Fruit fly (Drosophila melanogaster): Measurements from ENCODE around the gene Tspo.

Tspo gene

DNA sequence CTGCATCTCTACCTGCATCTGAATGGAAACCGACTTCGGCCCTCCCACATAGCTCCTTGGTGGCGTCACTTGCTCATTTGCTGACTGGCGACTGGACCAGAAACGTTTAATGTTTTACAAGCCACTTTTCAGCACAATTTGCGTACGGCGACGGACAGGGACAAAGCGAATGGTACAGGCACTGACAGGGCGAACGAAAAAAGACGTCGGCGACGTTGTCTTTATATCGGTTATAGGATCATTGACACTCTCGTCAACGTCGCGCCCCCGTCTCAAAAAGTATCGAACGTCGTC lies 40.8 kb upstream of the Tspo start:
- TF ChIP-seq pan (optimal IDR thresholded peaks at IDR 0.05) (no peak), lola (GFP tag; optimal IDR thresholded peaks at IDR 0.05) (no peak), usp (GFP tag; optimal IDR thresholded peaks at IDR 0.05) (no peak), Abd-B (GFP tag; optimal IDR thresholded peaks at IDR 0.05) (no peak), tai (GFP tag; optimal IDR thresholded peaks at IDR 0.05) (no peak), Jra (GFP tag; optimal IDR thresholded peaks at IDR 0.05) (no peak), Mio (GFP tag; optimal IDR thresholded peaks at IDR 0.05) (no peak), dl (GFP tag; optimal IDR thresholded peaks at IDR 0.05; ENCODE audit: insufficient read depth in 1 of 2, partially characterized antibody in 2 of 2) (no peak), Myc (optimal IDR thresholded peaks at IDR 0.05) (no peak), Dif (GFP tag; optimal IDR thresholded peaks at IDR 0.05; ENCODE audit: partially characterized antibody) (no peak), ey (GFP tag; optimal IDR thresholded peaks at IDR 0.05) (no peak), HLH106 (tag; optimal IDR thresholded peaks at IDR 0.05) (no peak)

- TF ChIP-seq CG32264 (GFP tag; optimal IDR thresholded peaks at IDR 0.05): no peak
- TF ChIP-seq dsf (GFP tag; optimal IDR thresholded peaks at IDR 0.05; ENCODE audit: borderline replicate concordance): no peak
- TF ChIP-seq usp (GFP tag; optimal IDR thresholded peaks at IDR 0.05): no peak
- no peak for TF ChIP-seq br (GFP tag; optimal IDR thresholded peaks at IDR 0.05)
- TF ChIP-seq pan (optimal IDR thresholded peaks at IDR 0.05): no peak
- no peak for TF ChIP-seq GATAd (GFP tag; optimal IDR thresholded peaks at IDR 0.05)
- no peak for TF ChIP-seq sage (GFP tag; optimal IDR thresholded peaks at IDR 0.05)
- no peak for TF ChIP-seq h (GFP tag; optimal IDR thresholded peaks at IDR 0.05)
- TF ChIP-seq ey (GFP tag; optimal IDR thresholded peaks at IDR 0.05): no peak
- TF ChIP-seq Abd-B (GFP tag; optimal IDR thresholded peaks at IDR 0.05): no peak
- TF ChIP-seq tai (GFP tag; optimal IDR thresholded peaks at IDR 0.05): no peak
- no peak for TF ChIP-seq dmrt93B (GFP tag; optimal IDR thresholded peaks at IDR 0.05)
- TF ChIP-seq Dif (GFP tag; optimal IDR thresholded peaks at IDR 0.05; ENCODE audit: partially characterized antibody): no peak
- no peak for TF ChIP-seq Sp1 (GFP tag; optimal IDR thresholded peaks at IDR 0.05)
- no peak for TF ChIP-seq fru (GFP tag; optimal IDR thresholded peaks at IDR 0.05)
- TF ChIP-seq psq (GFP tag; optimal IDR thresholded peaks at IDR 0.05): no peak
- no peak for TF ChIP-seq Hr83 (GFP tag; optimal IDR thresholded peaks at IDR 0.05; ENCODE audit: poor library complexity, severe bottlenecking)
Observed at dm6 chr2L:518979-519891, 40.2 kb upstream of the Tspo start.

- no peak for TF ChIP-seq dl (GFP tag; optimal IDR thresholded peaks at IDR 0.05; ENCODE audit: insufficient read depth in 1 of 2, partially characterized antibody in 2 of 2)
- TF ChIP-seq Hr78 (GFP tag; optimal IDR thresholded peaks at IDR 0.05): no peak
- peak; percentile 47 for TF ChIP-seq rgr (GFP tag; optimal IDR thresholded peaks at IDR 0.05)
- no peak for TF ChIP-seq woc (GFP tag; optimal IDR thresholded peaks at IDR 0.05)
- TF ChIP-seq dmrt93B (GFP tag; optimal IDR thresholded peaks at IDR 0.05): no peak
- no peak for TF ChIP-seq CG32264 (GFP tag; optimal IDR thresholded peaks at IDR 0.05)
- no peak for TF ChIP-seq CG9705 (GFP tag; optimal IDR thresholded peaks at IDR 0.05)
- TF ChIP-seq sv (GFP tag; optimal IDR thresholded peaks at IDR 0.05): peak; percentile 68
- TF ChIP-seq ey (GFP tag; optimal IDR thresholded peaks at IDR 0.05): peak; percentile 44
- TF ChIP-seq fru (GFP tag; optimal IDR thresholded peaks at IDR 0.05): peak; percentile 64
- no peak for TF ChIP-seq Vsx2 (GFP tag; optimal IDR thresholded peaks at IDR 0.05; ENCODE audit: partially characterized antibody)
- peak; percentile 41 for TF ChIP-seq h (GFP tag; optimal IDR thresholded peaks at IDR 0.05)
- TF ChIP-seq Sp1 (GFP tag; optimal IDR thresholded peaks at IDR 0.05): peak; percentile 5
- no peak for TF ChIP-seq brk (GFP tag; optimal IDR thresholded peaks at IDR 0.05)
- peak; percentile 27 for TF ChIP-seq Hnf4 (GFP tag; optimal IDR thresholded peaks at IDR 0.05)
- peak in 1 of 2 experiments; percentile 38 for TF ChIP-seq foxo (GFP tag; optimal IDR thresholded peaks at IDR 0.05)
- peak; percentile 15 for TF ChIP-seq psq (GFP tag; optimal IDR thresholded peaks at IDR 0.05)
- TF ChIP-seq br (GFP tag; optimal IDR thresholded peaks at IDR 0.05): peak; percentile 48
- no peak for TF ChIP-seq Hr83 (GFP tag; optimal IDR thresholded peaks at IDR 0.05; ENCODE audit: poor library complexity, severe bottlenecking)
- TF ChIP-seq GATAd (GFP tag; optimal IDR thresholded peaks at IDR 0.05): no peak
- TF ChIP-seq Dif (GFP tag; optimal IDR thresholded peaks at IDR 0.05; ENCODE audit: partially characterized antibody): no peak
- no peak for TF ChIP-seq pan (optimal IDR thresholded peaks at IDR 0.05)
Observed at dm6 chr2L:520331-521000, 38.9 kb upstream of the Tspo start.
